Fruit fly (Drosophila melanogaster) whole organism, wandering third instar larva: Measurements from ENCODE around the gene SIFaR.

Experiments used
- Abd-B ChIP-seq: fragments of >200 bp; optimal IDR thresholded peaks from 2 replicates; lab custom pipeline; 2017; ENCODE audit warnings: missing biosample characterization, missing genetic modification characterization
- CG32264 ChIP-seq: fragments of 200-800 bp; sonication (Bioruptor generic); optimal IDR thresholded peaks from 2 replicates; lab custom pipeline; 2016; ENCODE audit warnings: missing biosample characterization, missing genetic modification characterization
- CG9705 ChIP-seq: fragments of 200-800 bp; sonication (Bioruptor generic); optimal IDR thresholded peaks from 2 replicates; lab custom pipeline; 2018; ENCODE audit warnings: missing biosample characterization, mild to moderate bottlenecking, missing genetic modification characterization
- CrebA ChIP-seq: fragments of 200-800 bp; sonication (Bioruptor generic); optimal IDR thresholded peaks from 2 replicates; lab custom pipeline; 2016; ENCODE audit warnings: missing biosample characterization, mild to moderate bottlenecking, missing genetic modification characterization, borderline replicate concordance
- Dfd ChIP-seq: fragments of >200 bp; optimal IDR thresholded peaks from 2 replicates; lab custom pipeline; 2017; ENCODE audit warnings: missing biosample characterization, missing genetic modification characterization
- Dif ChIP-seq: fragments of 200-275, 200-300 bp; sonication (Bioruptor generic); optimal IDR thresholded peaks from 2 replicates; lab custom pipeline; 2018; ENCODE audit warnings: missing biosample characterization, missing genetic modification characterization; ENCODE audit not compliant: partially characterized antibody
- GATAd ChIP-seq: sonication (Bioruptor generic); optimal IDR thresholded peaks from 2 replicates; lab custom pipeline; 2016; ENCODE audit warnings: missing biosample characterization, missing genetic modification characterization
- HLH106 ChIP-seq: fragments of 200-800 bp; optimal IDR thresholded peaks from 3 replicates; lab custom pipeline; 2019; ENCODE audit warnings: missing biosample characterization, mild to moderate bottlenecking, missing genetic modification characterization, moderate library complexity
- Hnf4 ChIP-seq: fragments of 200-800 bp; sonication (Bioruptor generic); optimal IDR thresholded peaks from 2 replicates; lab custom pipeline; 2016; ENCODE audit warnings: missing biosample characterization, mild to moderate bottlenecking, missing genetic modification characterization
- Hr78 ChIP-seq: fragments of >200 bp; optimal IDR thresholded peaks from 2 replicates; lab custom pipeline; 2017; ENCODE audit warnings: missing biosample characterization, missing genetic modification characterization
- Hr83 ChIP-seq: fragments of 200-300 bp; sonication (Bioruptor generic); optimal IDR thresholded peaks from 2 replicates; lab custom pipeline; 2016; ENCODE audit warnings: missing biosample characterization, mild to moderate bottlenecking, missing genetic modification characterization, moderate library complexity; ENCODE audit not compliant: poor library complexity, severe bottlenecking
- Jra ChIP-seq: sonication (Bioruptor generic); optimal IDR thresholded peaks from 2 replicates; lab custom pipeline; 2016; ENCODE audit warnings: missing biosample characterization, missing genetic modification characterization
- Mio ChIP-seq: sonication (Bioruptor generic); optimal IDR thresholded peaks from 2 replicates; lab custom pipeline; 2016; ENCODE audit warnings: missing biosample characterization, missing genetic modification characterization
- Myc ChIP-seq: fragments of >200 bp; optimal IDR thresholded peaks from 2 replicates; lab custom pipeline; 2017
- N ChIP-seq: fragments of >200 bp; optimal IDR thresholded peaks from 2 replicates; lab custom pipeline; 2018; ENCODE audit warnings: missing biosample characterization, missing external identifiers, missing genetic modification characterization
- OdsH ChIP-seq: fragments of 200-800 bp; sonication (Bioruptor generic); optimal IDR thresholded peaks from 2 replicates; lab custom pipeline; 2016; ENCODE audit warnings: missing biosample characterization, mild to moderate bottlenecking, missing genetic modification characterization
- Rel ChIP-seq, 2 experiments: fragments of 200-800 bp; sonication (Bioruptor generic) in 1 of 2; optimal IDR thresholded peaks; 2 replicates in 1 of 2; 3 replicates in 1 of 2; lab custom pipeline; 2016 to 2019; ENCODE audit warnings: mild to moderate bottlenecking in 2 of 2, missing biosample characterization in 2 of 2, missing genetic modification characterization in 2 of 2, moderate library complexity in 1 of 2
- Sp1 ChIP-seq: fragments of 200-800 bp; sonication (Bioruptor generic); optimal IDR thresholded peaks from 3 replicates; lab custom pipeline; 2019; ENCODE audit warnings: missing biosample characterization, mild to moderate bottlenecking, missing genetic modification characterization, moderate library complexity
- Vsx2 ChIP-seq: fragments of 200-300, 225-300 bp; sonication (Bioruptor generic); optimal IDR thresholded peaks from 2 replicates; lab custom pipeline; 2018; ENCODE audit warnings: missing biosample characterization, missing genetic modification characterization; ENCODE audit not compliant: partially characterized antibody
- br ChIP-seq: fragments of 200-800 bp; sonication (Bioruptor generic); optimal IDR thresholded peaks from 2 replicates; lab custom pipeline; 2016; ENCODE audit warnings: missing biosample characterization, missing genetic modification characterization
- brk ChIP-seq: fragments of 200-800 bp; sonication (Bioruptor generic); optimal IDR thresholded peaks from 2 replicates; lab custom pipeline; 2016; ENCODE audit warnings: missing biosample characterization, mild to moderate bottlenecking, missing genetic modification characterization
- dl ChIP-seq, 2 experiments: fragments of 175-275, 200-275 bp in 1 of 2; fragments of 200-275 bp in 1 of 2; sonication (Bioruptor generic); optimal IDR thresholded peaks; lab custom pipeline; 2018; ENCODE audit warnings: mild to moderate bottlenecking in 2 of 2, missing biosample characterization in 2 of 2, missing genetic modification characterization in 2 of 2, moderate library complexity in 2 of 2; ENCODE audit not compliant: partially characterized antibody in 2 of 2, insufficient read depth in 1 of 2
- dmrt93B ChIP-seq: fragments of 200-800 bp; sonication (Bioruptor generic); optimal IDR thresholded peaks from 2 replicates; lab custom pipeline; 2018; ENCODE audit warnings: missing biosample characterization, mild to moderate bottlenecking, missing genetic modification characterization
- dsf ChIP-seq: sonication (Bioruptor generic); optimal IDR thresholded peaks from 2 replicates; lab custom pipeline; 2016; ENCODE audit warnings: missing biosample characterization, missing genetic modification characterization, borderline replicate concordance
- ey ChIP-seq: fragments of 200-800 bp; sonication (Bioruptor generic); optimal IDR thresholded peaks from 2 replicates; lab custom pipeline; 2016; ENCODE audit warnings: missing biosample characterization, missing genetic modification characterization
- foxo ChIP-seq, 2 experiments: fragments of 200-800 bp; sonication (Bioruptor generic); optimal IDR thresholded peaks; 2 replicates in 1 of 2; 3 replicates in 1 of 2; lab custom pipeline; 2016 to 2017; ENCODE audit warnings: missing biosample characterization in 2 of 2, missing genetic modification characterization in 2 of 2
- fru ChIP-seq: fragments of 200-800 bp; sonication (Bioruptor generic); optimal IDR thresholded peaks from 3 replicates; lab custom pipeline; 2016; ENCODE audit warnings: missing biosample characterization, mild to moderate bottlenecking, missing genetic modification characterization
- h ChIP-seq: fragments of 200-800 bp; sonication (Bioruptor generic); optimal IDR thresholded peaks from 3 replicates; lab custom pipeline; 2016; ENCODE audit warnings: missing biosample characterization, mild to moderate bottlenecking, missing genetic modification characterization
- jim ChIP-seq: fragments of 175-275, 200-325 bp; sonication (Bioruptor generic); optimal IDR thresholded peaks from 2 replicates; lab custom pipeline; 2016; ENCODE audit warnings: missing biosample characterization, mild to moderate bottlenecking, missing genetic modification characterization
- lola ChIP-seq: fragments of >200 bp; optimal IDR thresholded peaks from 2 replicates; lab custom pipeline; 2017; ENCODE audit warnings: missing biosample characterization, missing genetic modification characterization
- pan ChIP-seq: fragments of >200 bp; optimal IDR thresholded peaks from 2 replicates; lab custom pipeline; 2017
- psq ChIP-seq: fragments of 200-800 bp; sonication (Bioruptor generic); optimal IDR thresholded peaks from 3 replicates; lab custom pipeline; 2017; ENCODE audit warnings: missing biosample characterization, mild to moderate bottlenecking, missing genetic modification characterization, moderate library complexity
- rgr ChIP-seq: fragments of 200-800 bp; sonication (Bioruptor generic); optimal IDR thresholded peaks from 3 replicates; lab custom pipeline; 2016; ENCODE audit warnings: missing biosample characterization, mild to moderate bottlenecking, missing genetic modification characterization
- sage ChIP-seq: fragments of 200-800 bp; sonication (Bioruptor generic); optimal IDR thresholded peaks from 2 replicates; lab custom pipeline; 2016; ENCODE audit warnings: missing biosample characterization, mild to moderate bottlenecking, missing genetic modification characterization
- sv ChIP-seq: fragments of 200-800 bp; sonication (Bioruptor generic); optimal IDR thresholded peaks from 3 replicates; lab custom pipeline; 2016; ENCODE audit warnings: missing biosample characterization, missing genetic modification characterization
- tai ChIP-seq: sonication (Bioruptor generic); optimal IDR thresholded peaks from 2 replicates; lab custom pipeline; 2016; ENCODE audit warnings: missing biosample characterization, missing genetic modification characterization
- usp ChIP-seq: fragments of >200 bp; optimal IDR thresholded peaks from 2 replicates; lab custom pipeline; 2017; ENCODE audit warnings: missing biosample characterization, missing genetic modification characterization
- woc ChIP-seq: sonication (Bioruptor generic); optimal IDR thresholded peaks from 2 replicates; lab custom pipeline; 2016; ENCODE audit warnings: missing biosample characterization, mild to moderate bottlenecking, missing genetic modification characterization

Gene SIFaR

DNA sequence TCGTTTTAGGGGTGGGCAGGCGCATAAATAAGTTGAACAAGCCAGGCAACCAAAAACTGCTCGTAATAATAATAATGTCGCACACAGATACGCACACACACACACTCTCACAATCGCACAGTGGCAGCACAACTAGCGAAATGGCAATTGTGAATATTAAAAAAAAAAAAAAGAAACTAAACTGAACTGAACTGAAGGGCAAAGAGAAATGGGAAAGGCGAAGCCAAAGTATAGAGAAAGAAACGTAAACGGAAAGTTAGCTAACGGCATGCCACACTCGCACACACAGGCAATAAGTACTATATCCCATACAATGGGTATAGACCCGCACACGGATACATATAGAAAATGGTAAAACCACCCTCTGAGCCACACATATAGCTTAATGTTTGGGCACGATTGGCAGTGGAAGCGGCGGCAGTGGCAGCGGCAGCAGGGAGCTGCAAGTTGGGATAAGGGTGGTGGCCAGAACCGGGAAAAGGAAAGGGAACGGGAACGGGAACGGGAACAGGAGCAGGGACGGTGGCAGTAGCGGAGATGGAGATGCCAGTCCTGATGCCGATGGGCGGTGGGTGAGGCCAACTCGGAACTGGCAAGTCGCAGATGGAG is 44.6 kb upstream of the SIFaR start:
- TF ChIP-seq Rel (GFP tag; optimal IDR thresholded peaks at IDR 0.05; lab: Kevin White, UChicago): no peak
- TF ChIP-seq Rel (tag; optimal IDR thresholded peaks at IDR 0.05; lab: Kevin White, UChicago): no peak
- TF ChIP-seq Abd-B (GFP tag; lab: Kevin White, UChicago): no peak
- no peak for TF ChIP-seq Vsx2 (GFP tag; lab: Kevin White, UChicago)

dm6 chr3R:21336797-21337244 is 43.0 kb upstream of the SIFaR start:
- TF ChIP-seq sv (GFP tag; lab: Kevin White, UChicago): peak; percentile 38
- peak; percentile 78 for TF ChIP-seq h (GFP tag; lab: Kevin White, UChicago)
- no peak for TF ChIP-seq dsf (GFP tag; lab: Kevin White, UChicago)
- no peak for TF ChIP-seq lola (GFP tag; lab: Kevin White, UChicago)
- TF ChIP-seq Myc (lab: Kevin White, UChicago): no peak
- TF ChIP-seq fru (GFP tag; lab: Kevin White, UChicago): peak; percentile 76
- TF ChIP-seq woc (GFP tag; lab: Kevin White, UChicago): peak; percentile 69
- no peak for TF ChIP-seq N
- TF ChIP-seq OdsH: peak; percentile 80
- peak; percentile 35 for TF ChIP-seq Hnf4 (GFP tag; lab: Kevin White, UChicago)
- TF ChIP-seq pan (lab: Kevin White, UChicago): no peak
- peak; percentile 78 for TF ChIP-seq dmrt93B (GFP tag; lab: Kevin White, UChicago)
- no peak for TF ChIP-seq Dif (GFP tag; lab: Kevin White, UChicago)
- peak; percentile 71 for TF ChIP-seq rgr (GFP tag; lab: Kevin White, UChicago)
- TF ChIP-seq psq (GFP tag; lab: Kevin White, UChicago): peak; percentile 76
- no peak for TF ChIP-seq dl (GFP tag; optimal IDR thresholded peaks at IDR 0.05; lab: Kevin White, UChicago; ENCODE audit: insufficient read depth in 1 of 2, partially characterized antibody in 2 of 2)
- TF ChIP-seq Rel (GFP tag; optimal IDR thresholded peaks at IDR 0.05; lab: Kevin White, UChicago): no peak
- no peak for TF ChIP-seq Rel (tag; optimal IDR thresholded peaks at IDR 0.05; lab: Kevin White, UChicago)
- peak; percentile 78 for TF ChIP-seq ey (GFP tag; lab: Kevin White, UChicago)
- no peak for TF ChIP-seq GATAd (GFP tag; lab: Kevin White, UChicago)
- peak; percentile 84 for TF ChIP-seq HLH106 (tag; lab: Kevin White, UChicago)
- TF ChIP-seq br: peak; percentile 65
- TF ChIP-seq Mio (GFP tag; lab: Kevin White, UChicago): no peak
- TF ChIP-seq foxo (GFP tag; optimal IDR thresholded peaks at IDR 0.05; lab: Kevin White, UChicago): peak in 1 of 2 experiments; percentile 81
- peak; percentile 67 for TF ChIP-seq CG9705
- TF ChIP-seq Vsx2 (GFP tag; lab: Kevin White, UChicago): no peak
- TF ChIP-seq CG32264 (GFP tag; lab: Kevin White, UChicago): no peak
- no peak for TF ChIP-seq brk (GFP tag; lab: Kevin White, UChicago)
- peak; percentile 39 for TF ChIP-seq Dfd
- TF ChIP-seq Sp1 (GFP tag; lab: Kevin White, UChicago): peak; percentile 86
- TF ChIP-seq tai (GFP tag; lab: Kevin White, UChicago): peak; percentile 3
- TF ChIP-seq jim (GFP tag; lab: Kevin White, UChicago): no peak
- TF ChIP-seq sage (GFP tag; lab: Kevin White, UChicago): no peak
- TF ChIP-seq Abd-B (GFP tag; lab: Kevin White, UChicago): no peak
- TF ChIP-seq CrebA: no peak
- TF ChIP-seq Hr78: no peak
- TF ChIP-seq usp: no peak
- TF ChIP-seq Hr83 (GFP tag; lab: Kevin White, UChicago): no peak
- TF ChIP-seq Jra (GFP tag; lab: Kevin White, UChicago): peak; percentile 36
